Worm (Caenorhabditis elegans) whole organism, L4 larva: ENCODE data around the gene ins-39.

ENCODE experiments used
- D1046.2 ChIP-seq: fragments of 200-800 bp; sonication (Bioruptor generic); IDR thresholded peaks from 2 replicates; pipeline ENCODE4 v1.3.6; 2022; ENCODE audit warnings: missing genetic modification characterization, missing compliant biosample characterization
- F37D6.2 ChIP-seq: sonication (generic microtip); optimal IDR thresholded peaks from 2 replicates; lab custom pipeline; 2016; ENCODE audit warnings: mild to moderate bottlenecking, missing genetic modification characterization, missing compliant biosample characterization
- R02D3.7 ChIP-seq: fragments of 150-350 bp; sonication (generic microtip); optimal IDR thresholded peaks from 3 replicates; lab custom pipeline; 2014; ENCODE audit warnings: missing biosample characterization, missing genetic modification characterization
- T20F7.1 ChIP-seq: fragments of 200-800 bp; sonication (Bioruptor generic); optimal IDR thresholded peaks from 2 replicates; lab custom pipeline; 2018; ENCODE audit warnings: mild to moderate bottlenecking, missing genetic modification characterization, missing compliant biosample characterization
- Y105C5A.15 ChIP-seq: fragments of 200-800 bp; sonication (Bioruptor generic); IDR thresholded peaks from 2 replicates; pipeline ENCODE4 v1.3.6; 2022; ENCODE audit warnings: missing genetic modification characterization, missing compliant biosample characterization
- Y48G9A.11 ChIP-seq: fragments of 200-800 bp; sonication (Bioruptor generic); IDR thresholded peaks from 2 replicates; pipeline ENCODE4 v1.3.6; 2022; ENCODE audit warnings: missing genetic modification reagents, missing genetic modification characterization, missing compliant biosample characterization
- Y75B8A.6 ChIP-seq: fragments of 200-800 bp; sonication (Bioruptor generic); IDR thresholded peaks from 2 replicates; pipeline ENCODE4 v1.3.6; 2022; ENCODE audit warnings: missing genetic modification reagents, missing genetic modification characterization, missing compliant biosample characterization
- aha-1 ChIP-seq: fragments of 150-350 bp; peaks from one replicate; lab custom pipeline; 2014; ENCODE audit warnings: missing biosample characterization, missing genetic modification characterization
- aly-2 ChIP-seq: sonication (generic microtip); optimal IDR thresholded peaks from 2 replicates; lab custom pipeline; 2018; ENCODE audit warnings: missing biosample characterization, missing genetic modification characterization
- arid-1 ChIP-seq: fragments of 200-800 bp; sonication (Bioruptor generic); conservative IDR thresholded peaks from 2 replicates; pipeline ENCODE4 v1.3.6; 2022; ENCODE audit warnings: missing genetic modification reagents, missing genetic modification characterization, missing compliant biosample characterization
- attf-4 ChIP-seq: sonication (generic microtip); optimal IDR thresholded peaks from 3 replicates; lab custom pipeline; 2017; ENCODE audit warnings: missing biosample characterization, missing genetic modification characterization
- ceh-32 ChIP-seq: sonication (generic microtip); optimal IDR thresholded peaks from 2 replicates; lab custom pipeline; 2016; ENCODE audit warnings: mild to moderate bottlenecking, missing genetic modification characterization, missing compliant biosample characterization; ENCODE audit not compliant: poor library complexity
- ceh-44 ChIP-seq: fragments of 200-800 bp; sonication (Bioruptor generic); IDR thresholded peaks from 2 replicates; pipeline ENCODE4 v1.3.6; 2022; ENCODE audit warnings: missing genetic modification reagents, missing genetic modification characterization, missing compliant biosample characterization
- ceh-62 ChIP-seq: sonication (generic microtip); optimal IDR thresholded peaks from 2 replicates; lab custom pipeline; 2017; ENCODE audit warnings: missing biosample characterization, missing genetic modification characterization
- ces-1 ChIP-seq: fragments of 150-350 bp; sonication (generic microtip); optimal IDR thresholded peaks from 4 replicates; lab custom pipeline; 2014; ENCODE audit warnings: missing biosample characterization, missing genetic modification reagents, missing genetic modification characterization
- cey-2 ChIP-seq: sonication (generic microtip); optimal IDR thresholded peaks from 3 replicates; lab custom pipeline; 2017; ENCODE audit warnings: missing genetic modification characterization, mild to moderate bottlenecking, missing compliant biosample characterization, antibody characterized with exemption, borderline replicate concordance; ENCODE audit not compliant: insufficient read depth
- daf-12 ChIP-seq: fragments of 150-350 bp; optimal IDR thresholded peaks from 2 replicates; lab custom pipeline; 2014; ENCODE audit warnings: missing biosample characterization, missing genetic modification reagents, missing genetic modification characterization
- dmd-8 ChIP-seq: fragments of 200-800 bp; sonication (Bioruptor generic); IDR thresholded peaks from 2 replicates; pipeline ENCODE4 v1.3.6; 2022; ENCODE audit warnings: missing genetic modification characterization, missing compliant biosample characterization
- dmd-9 ChIP-seq: fragments of 200-800 bp; sonication (Bioruptor generic); IDR thresholded peaks from 2 replicates; pipeline ENCODE4 v1.3.6; 2022; ENCODE audit warnings: missing genetic modification reagents, missing genetic modification characterization, missing compliant biosample characterization
- dpl-1 ChIP-seq: fragments of 150-350 bp; optimal IDR thresholded peaks from 2 replicates; lab custom pipeline; 2014; ENCODE audit warnings: missing biosample characterization, missing genetic modification reagents, missing genetic modification characterization
- gei-8 ChIP-seq: fragments of 200-800 bp; sonication (Bioruptor generic); optimal IDR thresholded peaks from 2 replicates; lab custom pipeline; 2018; ENCODE audit warnings: mild to moderate bottlenecking, missing genetic modification characterization, missing compliant biosample characterization
- hif-1 ChIP-seq, 2 experiments: sonication (generic microtip); optimal IDR thresholded peaks; 2 replicates each; lab custom pipeline; 2016 to 2017; ENCODE audit warnings: missing compliant biosample characterization in 2 of 2, missing genetic modification characterization in 2 of 2, missing genetic modification reagents in 2 of 2, missing genotype in 2 of 2, mild to moderate bottlenecking in 1 of 2
- hlh-30 ChIP-seq: sonication (generic microtip); optimal IDR thresholded peaks from 2 replicates; lab custom pipeline; 2017; ENCODE audit warnings: antibody characterized with exemption, mild to moderate bottlenecking, missing genetic modification characterization, missing compliant biosample characterization; ENCODE audit not compliant: insufficient read depth
- jun-1 ChIP-seq: fragments of 150-350 bp; optimal IDR thresholded peaks from 2 replicates; lab custom pipeline; 2014; ENCODE audit warnings: missing biosample characterization, missing genetic modification reagents, missing genetic modification characterization
- lim-7 ChIP-seq: fragments of 200-800 bp; sonication (Bioruptor generic); IDR thresholded peaks from 2 replicates; pipeline ENCODE4 v1.3.6; 2022; ENCODE audit warnings: missing genetic modification characterization, missing compliant biosample characterization
- lin-1 ChIP-seq: fragments of 200-800 bp; sonication (Bioruptor generic); IDR thresholded peaks from 2 replicates; pipeline ENCODE4 v1.3.6; 2022; ENCODE audit warnings: missing genetic modification reagents, missing genetic modification characterization, missing compliant biosample characterization
- lin-15B ChIP-seq: fragments of 150-350 bp; sonication (generic microtip); optimal IDR thresholded peaks from 3 replicates; lab custom pipeline; 2014; ENCODE audit warnings: missing biosample characterization, missing genetic modification characterization
- lin-29 ChIP-seq: fragments of 200-800 bp; sonication (Bioruptor generic); IDR thresholded peaks from 2 replicates; pipeline ENCODE4 v1.3.6; 2022; ENCODE audit warnings: missing genetic modification reagents, missing genetic modification characterization, missing compliant biosample characterization
- lin-38 ChIP-seq: fragments of 200-800 bp; sonication (Bioruptor generic); IDR thresholded peaks from 2 replicates; pipeline ENCODE4 v1.3.6; 2022; ENCODE audit warnings: missing genetic modification reagents, missing genetic modification characterization, missing compliant biosample characterization
- lin-39 ChIP-seq: fragments of 150-350 bp; optimal IDR thresholded peaks from 2 replicates; lab custom pipeline; 2014; ENCODE audit warnings: missing biosample characterization, missing genetic modification reagents, missing genetic modification characterization
- lir-3 ChIP-seq: sonication (generic microtip); optimal IDR thresholded peaks from 2 replicates; lab custom pipeline; 2016; ENCODE audit warnings: mild to moderate bottlenecking, missing genetic modification characterization, missing compliant biosample characterization
- madf-5 ChIP-seq, 2 experiments: fragments of 200-800 bp; sonication (Bioruptor generic); IDR thresholded peaks; 2 replicates each; pipeline ENCODE4 v1.3.6; 2022; ENCODE audit warnings: missing compliant biosample characterization in 2 of 2, missing genetic modification characterization in 2 of 2
- madf-9 ChIP-seq: fragments of 200-800 bp; sonication (Bioruptor generic); conservative IDR thresholded peaks from 2 replicates; pipeline ENCODE4 v1.3.6; 2022; ENCODE audit warnings: missing genetic modification reagents, missing genetic modification characterization, missing compliant biosample characterization
- mdt-29 ChIP-seq: fragments of 200-800 bp; sonication (Bioruptor generic); IDR thresholded peaks from 2 replicates; pipeline ENCODE4 v1.3.6; 2022; ENCODE audit warnings: missing genetic modification reagents, missing genetic modification characterization, missing compliant biosample characterization
- mep-1 ChIP-seq: fragments of 150-350 bp; sonication (generic microtip); optimal IDR thresholded peaks from 3 replicates; lab custom pipeline; 2014; ENCODE audit warnings: missing biosample characterization, missing genetic modification characterization
- nhr-25 ChIP-seq: sonication (generic microtip); optimal IDR thresholded peaks from 2 replicates; lab custom pipeline; 2017; ENCODE audit warnings: missing genetic modification characterization, mild to moderate bottlenecking, missing compliant biosample characterization, antibody characterized with exemption, moderate library complexity, borderline replicate concordance; ENCODE audit not compliant: insufficient read depth
- nhr-28 ChIP-seq: fragments of 150-350 bp; optimal IDR thresholded peaks from 2 replicates; lab custom pipeline; 2014; ENCODE audit warnings: missing biosample characterization, missing genetic modification characterization
- nhr-42 ChIP-seq: fragments of 200-800 bp; sonication (Bioruptor generic); IDR thresholded peaks from 2 replicates; pipeline ENCODE4 v1.3.6; 2022; ENCODE audit warnings: missing genetic modification characterization, missing compliant biosample characterization
- nhr-6 ChIP-seq: fragments of 150-350 bp; optimal IDR thresholded peaks from 2 replicates; lab custom pipeline; 2014; ENCODE audit warnings: missing biosample characterization, missing genetic modification characterization
- nhr-76 ChIP-seq: fragments of 150-350 bp; optimal IDR thresholded peaks from 2 replicates; lab custom pipeline; 2014; ENCODE audit warnings: missing biosample characterization, missing genetic modification characterization
- nhr-77 ChIP-seq: fragments of 150-350 bp; optimal IDR thresholded peaks from 2 replicates; lab custom pipeline; 2014; ENCODE audit warnings: missing biosample characterization, missing genetic modification characterization
- pha-4 ChIP-seq, 2 experiments: fragments of 150-350 bp in 1 of 2; fragments of 200-800 bp in 1 of 2; sonication (Bioruptor generic) in 1 of 2; IDR thresholded peaks in 1 of 2; optimal IDR thresholded peaks in 1 of 2; 2 replicates each; pipeline versions ENCODE4 v1.3.6 to Lab custom; 2014 to 2022; ENCODE audit warnings: missing genetic modification characterization in 2 of 2, missing genetic modification reagents in 2 of 2, missing biosample characterization in 1 of 2, missing compliant biosample characterization in 1 of 2
- saeg-2 ChIP-seq: fragments of 200-800 bp; sonication (Bioruptor generic); IDR thresholded peaks from 2 replicates; pipeline ENCODE4 v1.3.6; 2022; ENCODE audit warnings: missing genetic modification reagents, missing genetic modification characterization, missing compliant biosample characterization
- sdz-12 ChIP-seq: fragments of 200-800 bp; sonication (Bioruptor generic); optimal IDR thresholded peaks from 2 replicates; lab custom pipeline; 2018; ENCODE audit warnings: mild to moderate bottlenecking, missing genetic modification characterization, missing compliant biosample characterization
- set-16 ChIP-seq: fragments of 200-800 bp; sonication (Bioruptor generic); IDR thresholded peaks from 2 replicates; pipeline ENCODE4 v1.3.6; 2022; ENCODE audit warnings: missing genetic modification reagents, missing genetic modification characterization, missing compliant biosample characterization
- skn-1 ChIP-seq: fragments of 150-350 bp; optimal IDR thresholded peaks from 2 replicates; lab custom pipeline; 2014; ENCODE audit warnings: missing biosample characterization, missing genetic modification characterization
- spr-3 ChIP-seq: fragments of 200-800 bp; sonication (Bioruptor generic); optimal IDR thresholded peaks from 2 replicates; lab custom pipeline; 2018; ENCODE audit warnings: mild to moderate bottlenecking, missing genetic modification characterization, missing compliant biosample characterization
- tra-1 ChIP-seq: fragments of 200-800 bp; sonication (Bioruptor generic); IDR thresholded peaks from 2 replicates; pipeline ENCODE4 v1.3.6; 2022; ENCODE audit warnings: missing genetic modification reagents, missing genetic modification characterization, missing compliant biosample characterization
- unc-130 ChIP-seq: sonication (generic microtip); optimal IDR thresholded peaks from 2 replicates; lab custom pipeline; 2016; ENCODE audit warnings: missing genetic modification reagents, missing genetic modification characterization, missing compliant biosample characterization
- ztf-11 ChIP-seq: fragments of 150-350 bp; optimal IDR thresholded peaks from 2 replicates; lab custom pipeline; 2014; ENCODE audit warnings: missing biosample characterization, missing genetic modification characterization

ins-39 gene

DNA sequence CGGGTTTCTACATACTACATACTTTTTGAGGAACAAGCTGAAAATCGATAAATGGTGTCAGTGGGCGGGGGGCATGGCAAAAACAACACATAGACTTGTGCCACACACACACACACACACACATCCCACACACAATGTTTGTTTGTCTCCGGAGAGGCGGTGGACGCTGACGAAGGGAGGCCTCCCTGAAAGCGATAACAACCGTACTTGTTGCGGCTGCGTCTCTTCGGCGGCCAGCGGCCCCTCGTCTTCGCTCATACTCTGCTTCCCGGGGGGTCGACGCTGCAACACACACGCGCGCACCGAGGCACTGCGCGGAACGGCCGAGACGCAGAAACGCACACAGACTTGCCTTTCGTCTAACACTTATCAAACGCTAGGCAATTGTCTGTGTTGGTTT lies 24.5 kb downstream of the ins-39 start (continued):
- TF ChIP-seq pha-4 (GFP tag; IDR thresholded peaks at IDR 0.05; lab: Robert Waterston, UW) (peak; percentile 62), pha-4 (tag; optimal IDR thresholded peaks at IDR 0.05; lab: Kevin White, UChicago) (no peak), sdz-12 (GFP tag; lab: Kevin White, UChicago) (no peak), Y75B8A.6 (GFP tag; lab: Robert Waterston, UW) (no peak), nhr-28 (tag; lab: Kevin White, UChicago) (peak; percentile 46), lin-15B (no peak), Y48G9A.11 (GFP tag; lab: Robert Waterston, UW) (no peak), tra-1 (GFP tag; lab: Robert Waterston, UW) (peak; percentile 69; the same call in 1 of the 2 replicates), mdt-29 (GFP tag; lab: Robert Waterston, UW) (peak; percentile 36; the same call in 1 of the 2 replicates), nhr-76 (tag; lab: Kevin White, UChicago) (no peak), lin-39 (no peak), aha-1 (peak; percentile 42), daf-12 (tag; lab: Kevin White, UChicago) (no peak), F37D6.2 (tag; lab: Kevin White, UChicago) (peak; percentile 17), hif-1 (tag; optimal IDR thresholded peaks at IDR 0.05; lab: Kevin White, UChicago) (peak in 1 of 2 experiments; percentile 59), lir-3 (tag; lab: Kevin White, UChicago) (no peak), ceh-44 (GFP tag; lab: Robert Waterston, UW) (no peak), Y105C5A.15 (no peak), gei-8 (no peak), R02D3.7 (tag; lab: Kevin White, UChicago) (no peak), saeg-2 (0 out of 2 replicates have a peak, but pooled peaks have one; percentile 57), madf-9 (no peak; the same call in 1 of the 2 replicates), cey-2 (tag; lab: Kevin White, UChicago) (no peak), dpl-1 (GFP tag; lab: Kevin White, UChicago) (no peak), nhr-42 (GFP tag; lab: Robert Waterston, UW) (no peak), unc-130 (GFP tag; lab: Kevin White, UChicago) (no peak), ceh-32 (tag; lab: Kevin White, UChicago) (no peak), nhr-77 (tag; lab: Kevin White, UChicago) (peak; percentile 43), lin-29 (no peak), skn-1 (tag; lab: Kevin White, UChicago) (no peak), D1046.2 (GFP tag; lab: Robert Waterston, UW) (no peak), lim-7 (0 out of 2 replicates have a peak, but pooled peaks have one; percentile 43), jun-1 (tag; lab: Kevin White, UChicago) (no peak), arid-1 (GFP tag; lab: Robert Waterston, UW) (no peak), mep-1 (tag; lab: Kevin White, UChicago) (peak; percentile 74), ztf-11 (tag; lab: Kevin White, UChicago) (no peak), attf-4 (tag; lab: Kevin White, UChicago) (no peak), dmd-8 (GFP tag; lab: Robert Waterston, UW) (0 out of 2 replicates have a peak, but pooled peaks have one; percentile 9), ces-1 (GFP tag; lab: Kevin White, UChicago) (no peak), aly-2 (tag; lab: Kevin White, UChicago) (no peak), T20F7.1 (GFP tag; lab: Kevin White, UChicago) (no peak), hlh-30 (tag; lab: Kevin White, UChicago) (peak; percentile 66), madf-5 (GFP tag; IDR thresholded peaks at IDR 0.05; lab: Robert Waterston, UW) (no peak), lin-1 (GFP tag; lab: Robert Waterston, UW) (no peak), set-16 (GFP tag; lab: Robert Waterston, UW) (peak; percentile 98), dmd-9 (GFP tag; lab: Robert Waterston, UW) (peak; percentile 62; the same call in 1 of the 2 replicates), nhr-25 (tag; lab: Kevin White, UChicago) (no peak), lin-38 (GFP tag; lab: Robert Waterston, UW) (no peak; the same call in 1 of the 2 replicates), nhr-6 (tag; lab: Kevin White, UChicago) (peak; percentile 70), ceh-62 (tag; lab: Kevin White, UChicago) (no peak), spr-3 (GFP tag; lab: Kevin White, UChicago) (no peak)
